Fruit fly (Drosophila melanogaster) whole organism, adult: ENCODE results near the gene DNaseII.

Experiments used
- CG14711 ChIP-seq: fragments of 200-800 bp; sonication (Bioruptor generic); optimal IDR thresholded peaks from 2 replicates; lab custom pipeline; 2018; ENCODE audit warnings: missing biosample characterization, mild to moderate bottlenecking, missing genetic modification characterization, moderate library complexity
- CG1620 ChIP-seq: fragments of 200-800 bp; sonication (Bioruptor generic); optimal IDR thresholded peaks from 2 replicates; lab custom pipeline; 2016; ENCODE audit warnings: missing biosample characterization, missing genetic modification characterization
- CG7101 ChIP-seq: fragments of 200-800 bp; sonication (Bioruptor generic); optimal IDR thresholded peaks from 2 replicates; lab custom pipeline; 2018; ENCODE audit warnings: missing biosample characterization, mild to moderate bottlenecking, missing genetic modification characterization, moderate library complexity
- Crg-1 ChIP-seq: fragments of 200-800 bp; sonication (Bioruptor generic); optimal IDR thresholded peaks from 2 replicates; lab custom pipeline; 2016; ENCODE audit warnings: missing biosample characterization, missing genetic modification characterization
- Mnt ChIP-seq: fragments of 200-800 bp; sonication (Bioruptor generic); optimal IDR thresholded peaks from 2 replicates; lab custom pipeline; 2016; ENCODE audit warnings: missing biosample characterization, mild to moderate bottlenecking, missing genetic modification characterization
- bab1 ChIP-seq: fragments of 200-800 bp; sonication (Bioruptor generic); optimal IDR thresholded peaks from 3 replicates; lab custom pipeline; 2019; ENCODE audit warnings: missing biosample characterization, mild to moderate bottlenecking, missing genetic modification characterization, moderate library complexity
- cic ChIP-seq: fragments of 200-800 bp; sonication (Bioruptor generic); optimal IDR thresholded peaks from 2 replicates; lab custom pipeline; 2017; ENCODE audit warnings: missing biosample characterization, mild to moderate bottlenecking, missing genetic modification characterization, moderate library complexity
- tj ChIP-seq: fragments of 200-800 bp; sonication (Bioruptor generic); optimal IDR thresholded peaks from 3 replicates; lab custom pipeline; 2017; ENCODE audit warnings: missing biosample characterization, mild to moderate bottlenecking, missing genetic modification characterization, moderate library complexity

dm6 chr3R:18058401-18058800 is 39.2 kb downstream of the DNaseII start:
- TF ChIP-seq CG1620 (no peak), bab1 (GFP tag; lab: Kevin White, UChicago) (no peak), tj (no peak), Crg-1 (GFP tag; lab: Kevin White, UChicago) (no peak), cic (no peak), Mnt (no peak), CG14711 (tag; lab: Kevin White, UChicago) (no peak), CG7101 (tag; lab: Kevin White, UChicago) (no peak)
